Worm (Caenorhabditis elegans): ENCODE data around the gene F08F8.9.

ce11 chrIII:7310662-7311340 is 43.0 kb downstream of the F08F8.9 start, which contains the start of the genes F56C9.6 and F56C9.3:
- no peak for TF ChIP-seq flt-1 (GFP tag; IDR thresholded peaks at IDR 0.05)
- TF ChIP-seq ref-1 (GFP tag; conservative IDR thresholded peaks at IDR 0.05), result no peak
- TF ChIP-seq ztf-23 (GFP tag; IDR thresholded peaks at IDR 0.05), result no peak
- no peak for TF ChIP-seq ztf-29 (GFP tag; IDR thresholded peaks at IDR 0.05)
- TF ChIP-seq med-1 (GFP tag; optimal IDR thresholded peaks at IDR 0.05; ENCODE audit: insufficient read depth), result no peak
- TF ChIP-seq cog-1 (tag; optimal IDR thresholded peaks at IDR 0.05), result no peak
- TF ChIP-seq tab-1 (GFP tag; IDR thresholded peaks at IDR 0.05), result no peak
- TF ChIP-seq T22C8.4 (GFP tag; IDR thresholded peaks at IDR 0.05), result no peak
- no peak for TF ChIP-seq klf-2 (GFP tag; conservative IDR thresholded peaks at IDR 0.05)

Measured in whole organism, midembryonic.